Worm (Caenorhabditis elegans): ENCODE results near the gene mcm-3.
A peak's percentile ranks its signal among the peaks of the same experiment; 100 is the strongest.

- TF ChIP-seq nhr-237 (tag; optimal IDR thresholded peaks at IDR 0.05) (no peak), pha-4 (tag; optimal IDR thresholded peaks at IDR 0.05) (no peak), snpc-4 (tag; optimal IDR thresholded peaks at IDR 0.05) (no peak), mab-5 (tag; optimal IDR thresholded peaks at IDR 0.05) (no peak), mls-2 (tag; optimal IDR thresholded peaks at IDR 0.05) (peak; percentile 51), ztf-11 (tag; optimal IDR thresholded peaks at IDR 0.05) (no peak), lin-13 (tag; optimal IDR thresholded peaks at IDR 0.05) (no peak)
Observed at ce11 chrV:15065068-15065744, 5.8 kb upstream of the mcm-3 start, which contains the start of gene C25D7.9.

Data from whole organism, mixed stage, embryonic.